Worm (Caenorhabditis elegans) whole organism, L3 larva: ENCODE data around the gene nsph-4.2.
A peak's percentile ranks its signal among the peaks of the same experiment; 100 is the strongest.

Experiments
- aly-2 ChIP-seq: fragments of 150-350 bp; optimal IDR thresholded peaks from 2 replicates; lab custom pipeline; 2014; ENCODE audit warnings: missing biosample characterization, missing genetic modification characterization
- ama-1 ChIP-seq: fragments of 150-350 bp; optimal IDR thresholded peaks from 2 replicates; lab custom pipeline; 2018
- ceh-28 ChIP-seq: fragments of 150-350 bp; optimal IDR thresholded peaks from 2 replicates; lab custom pipeline; 2014; ENCODE audit warnings: missing biosample characterization, missing genetic modification reagents, missing genetic modification characterization
- ceh-82 ChIP-seq: fragments of 150-350 bp; optimal IDR thresholded peaks from 2 replicates; lab custom pipeline; 2014; ENCODE audit warnings: missing biosample characterization, missing genetic modification characterization
- ceh-9 ChIP-seq: sonication (generic microtip); optimal IDR thresholded peaks from 2 replicates; lab custom pipeline; 2018; ENCODE audit warnings: missing biosample characterization, missing genetic modification characterization
- daf-12 ChIP-seq: fragments of 150-350 bp; optimal IDR thresholded peaks from 2 replicates; lab custom pipeline; 2014; ENCODE audit warnings: missing biosample characterization, missing genetic modification reagents, missing genetic modification characterization
- egl-27 ChIP-seq: sonication (generic microtip); optimal IDR thresholded peaks from 4 replicates; lab custom pipeline; 2017; ENCODE audit warnings: missing biosample characterization, missing genetic modification reagents, missing genetic modification characterization
- elt-1 ChIP-seq: fragments of 150-350 bp; optimal IDR thresholded peaks from 2 replicates; lab custom pipeline; 2014; ENCODE audit warnings: missing biosample characterization, missing genetic modification characterization
- elt-2 ChIP-seq: sonication (generic microtip); optimal IDR thresholded peaks from 2 replicates; lab custom pipeline; 2016; ENCODE audit warnings: missing genetic modification reagents, mild to moderate bottlenecking, missing genetic modification characterization, missing compliant biosample characterization
- elt-3 ChIP-seq, 3 experiments: fragments of 150-350 bp in 1 of 3; sonication (generic microtip) in 2 of 3; optimal IDR thresholded peaks; 2 replicates in 2 of 3; 4 replicates in 1 of 3; lab custom pipeline; 2014 to 2017; ENCODE audit warnings: missing biosample characterization in 3 of 3, missing genetic modification characterization in 3 of 3
- eor-1 ChIP-seq, 2 experiments: fragments of 150-350 bp; optimal IDR thresholded peaks; 2 replicates each; lab custom pipeline; 2014 to 2018; ENCODE audit warnings: missing biosample characterization in 2 of 2, missing genetic modification characterization in 2 of 2
- fkh-10 ChIP-seq: sonication (generic microtip); optimal IDR thresholded peaks from 2 replicates; lab custom pipeline; 2017; ENCODE audit warnings: missing biosample characterization, missing genetic modification reagents, missing genetic modification characterization
- hmg-11 ChIP-seq: sonication (generic microtip); optimal IDR thresholded peaks from 2 replicates; lab custom pipeline; 2016; ENCODE audit warnings: missing genetic modification characterization, missing compliant biosample characterization
- jun-1 ChIP-seq: fragments of 150-350 bp; optimal IDR thresholded peaks from 2 replicates; lab custom pipeline; 2014; ENCODE audit warnings: missing biosample characterization, missing genetic modification reagents, missing genetic modification characterization
- lin-39 ChIP-seq: fragments of 150-350 bp; optimal IDR thresholded peaks from 2 replicates; lab custom pipeline; 2018; ENCODE audit warnings: missing biosample characterization, missing genetic modification reagents, missing genetic modification characterization
- lsy-12 ChIP-seq: sonication (generic microtip); optimal IDR thresholded peaks from 2 replicates; lab custom pipeline; 2016; ENCODE audit warnings: mild to moderate bottlenecking, missing genetic modification characterization, missing compliant biosample characterization
- mdl-1 ChIP-seq: fragments of 150-350 bp; optimal IDR thresholded peaks from 2 replicates; lab custom pipeline; 2014; ENCODE audit warnings: missing biosample characterization, missing genetic modification characterization
- nhr-11 ChIP-seq: fragments of 150-350 bp; optimal IDR thresholded peaks from 2 replicates; lab custom pipeline; 2014; ENCODE audit warnings: missing biosample characterization, missing genetic modification characterization
- nhr-12 ChIP-seq: fragments of 150-350 bp; optimal IDR thresholded peaks from 2 replicates; lab custom pipeline; 2014; ENCODE audit warnings: missing biosample characterization, missing genetic modification characterization
- nhr-23 ChIP-seq: fragments of 150-350 bp; optimal IDR thresholded peaks from 2 replicates; lab custom pipeline; 2014; ENCODE audit warnings: missing biosample characterization, missing genetic modification reagents, missing genetic modification characterization
- nhr-25 ChIP-seq: sonication (generic microtip); optimal IDR thresholded peaks from 2 replicates; lab custom pipeline; 2017; ENCODE audit warnings: missing biosample characterization, missing genetic modification characterization
- nhr-28 ChIP-seq: fragments of 150-350 bp; optimal IDR thresholded peaks from 2 replicates; lab custom pipeline; 2014; ENCODE audit warnings: missing biosample characterization, missing genetic modification characterization
- nhr-43 ChIP-seq: sonication (generic microtip); optimal IDR thresholded peaks from 2 replicates; lab custom pipeline; 2016; ENCODE audit warnings: mild to moderate bottlenecking, missing genetic modification characterization, missing compliant biosample characterization; ENCODE audit not compliant: poor library complexity, severe bottlenecking
- nhr-76 ChIP-seq: fragments of 150-350 bp; sonication (generic microtip); optimal IDR thresholded peaks from 5 replicates; lab custom pipeline; 2014; ENCODE audit warnings: missing biosample characterization, missing genetic modification characterization
- nhr-77 ChIP-seq: fragments of 150-350 bp; optimal IDR thresholded peaks from 2 replicates; lab custom pipeline; 2014; ENCODE audit warnings: missing biosample characterization, missing genetic modification characterization
- pha-4 ChIP-seq: fragments of 150-350 bp; optimal IDR thresholded peaks from 2 replicates; lab custom pipeline; 2014; ENCODE audit warnings: missing biosample characterization, missing genetic modification reagents, missing genetic modification characterization
- pqm-1 ChIP-seq: fragments of 150-350 bp; optimal IDR thresholded peaks from 2 replicates; lab custom pipeline; 2017; ENCODE audit warnings: missing biosample characterization, missing genetic modification characterization, inconsistent platforms
- sea-2 ChIP-seq: fragments of 150-350 bp; sonication (generic microtip); optimal IDR thresholded peaks from 4 replicates; lab custom pipeline; 2014; ENCODE audit warnings: missing biosample characterization, missing genetic modification reagents, missing genetic modification characterization
- skn-1 ChIP-seq: fragments of 150-350 bp; optimal IDR thresholded peaks from 2 replicates; lab custom pipeline; 2014; ENCODE audit warnings: missing biosample characterization, missing genetic modification characterization
- snpc-4 ChIP-seq: fragments of 150-350 bp; optimal IDR thresholded peaks from 2 replicates; lab custom pipeline; 2014; ENCODE audit warnings: missing biosample characterization, missing genetic modification characterization
- tbx-2 ChIP-seq: sonication (generic microtip); optimal IDR thresholded peaks from 2 replicates; lab custom pipeline; 2016; ENCODE audit warnings: mild to moderate bottlenecking, missing genetic modification characterization, missing compliant biosample characterization
- unc-39 ChIP-seq: sonication (generic microtip); optimal IDR thresholded peaks from 4 replicates; lab custom pipeline; 2017; ENCODE audit warnings: missing biosample characterization, missing genetic modification characterization
- unc-62 ChIP-seq: fragments of 150-350 bp; sonication (generic microtip); optimal IDR thresholded peaks from 4 replicates; lab custom pipeline; 2014; ENCODE audit warnings: missing biosample characterization, missing genetic modification reagents, missing genetic modification characterization
- ztf-4 ChIP-seq: fragments of 150-350 bp; optimal IDR thresholded peaks from 2 replicates; lab custom pipeline; 2014; ENCODE audit warnings: missing biosample characterization, missing genetic modification characterization

Gene nsph-4.2

ce11 chrIV:5210606-5211005, 8.0 kb upstream of the nsph-4.2 start:
- TF ChIP-seq sea-2 (GFP tag; lab: Kevin White, UChicago), result no peak
- no peak for TF ChIP-seq fkh-10 (GFP tag; lab: Kevin White, UChicago)
- TF ChIP-seq elt-2 (tag; lab: Kevin White, UChicago), result no peak
- no peak for TF ChIP-seq ceh-82 (tag; lab: Kevin White, UChicago)
- TF ChIP-seq egl-27, result no peak
- no peak for TF ChIP-seq skn-1
- TF ChIP-seq ceh-28 (tag; lab: Kevin White, UChicago), result no peak
- no peak for TF ChIP-seq ceh-9 (tag; lab: Kevin White, UChicago)
- no peak for TF ChIP-seq lin-39 (tag; lab: Kevin White, UChicago)
- no peak for TF ChIP-seq elt-3 (tag; optimal IDR thresholded peaks at IDR 0.05; lab: Kevin White, UChicago)
- no peak for TF ChIP-seq eor-1 (tag; optimal IDR thresholded peaks at IDR 0.05; lab: Kevin White, UChicago)
- TF ChIP-seq nhr-28 (tag; lab: Kevin White, UChicago), result no peak
- no peak for TF ChIP-seq aly-2
- no peak for TF ChIP-seq nhr-43 (tag; lab: Kevin White, UChicago)
- TF ChIP-seq daf-12, result no peak
- TF ChIP-seq nhr-25, result no peak
- TF ChIP-seq unc-39, result no peak
- TF ChIP-seq ama-1 (lab: Kevin White, UChicago), result no peak
- no peak for TF ChIP-seq mdl-1 (tag; lab: Kevin White, UChicago)
- no peak for TF ChIP-seq nhr-76
- TF ChIP-seq, all 47 proteins: peak for 0

- TF ChIP-seq elt-2 (tag; lab: Kevin White, UChicago), result no peak
- TF ChIP-seq jun-1 (tag; lab: Kevin White, UChicago), result no peak
- no peak for TF ChIP-seq aly-2
- TF ChIP-seq ceh-9 (tag; lab: Kevin White, UChicago), result no peak
- no peak for TF ChIP-seq nhr-11
- TF ChIP-seq mdl-1 (tag; lab: Kevin White, UChicago), result no peak
- TF ChIP-seq unc-39, result no peak
- TF ChIP-seq tbx-2 (tag; lab: Kevin White, UChicago), result no peak
- no peak for TF ChIP-seq ceh-82 (tag; lab: Kevin White, UChicago)
Measured at ce11 chrIV:5215092-5215491, 3.5 kb upstream of the nsph-4.2 start, which contains the start of gene Y59E9AL.4. Gene Y59E9AL.4, minus strand, starts transcription at chrIV:5215192.

- TF ChIP-seq nhr-23 (tag; lab: Kevin White, UChicago) (peak; percentile 82), nhr-25 (peak; percentile 66), ceh-9 (tag; lab: Kevin White, UChicago) (no peak)
Measured at ce11 chrIV:5216349-5216748, 2.2 kb upstream of the nsph-4.2 start.

- TF ChIP-seq ztf-4 (tag; lab: Kevin White, UChicago), result no peak
- no peak for TF ChIP-seq fkh-10 (GFP tag; lab: Kevin White, UChicago)
- no peak for TF ChIP-seq snpc-4
- TF ChIP-seq unc-62, result no peak
- TF ChIP-seq ceh-82 (tag; lab: Kevin White, UChicago), result no peak
- no peak for TF ChIP-seq unc-39
- TF ChIP-seq nhr-12, result no peak
- TF ChIP-seq ceh-9 (tag; lab: Kevin White, UChicago), result no peak
- TF ChIP-seq nhr-25, result no peak
- TF ChIP-seq jun-1 (tag; lab: Kevin White, UChicago), result no peak
- no peak for TF ChIP-seq elt-1 (tag; lab: Kevin White, UChicago)
- no peak for TF ChIP-seq hmg-11 (tag; lab: Kevin White, UChicago)
Measured at ce11 chrIV:5221721-5222120, 3.1 kb downstream of the nsph-4.2 start.

ce11 chrIV:5224238-5224637, 5.6 kb downstream of the nsph-4.2 start, which contains the start of gene Y59E9AL.8:
Gene Y59E9AL.8, minus strand, starts transcription at chrIV:5224338.
- no peak for TF ChIP-seq elt-2 (tag; lab: Kevin White, UChicago)
- no peak for TF ChIP-seq pqm-1 (tag; lab: Kevin White, UChicago)
- TF ChIP-seq mdl-1 (tag; lab: Kevin White, UChicago), result no peak
- no peak for TF ChIP-seq ceh-9 (tag; lab: Kevin White, UChicago)
- TF ChIP-seq jun-1 (tag; lab: Kevin White, UChicago), result no peak
- TF ChIP-seq lsy-12 (tag; lab: Kevin White, UChicago), result no peak
- TF ChIP-seq snpc-4, result no peak
- no peak for TF ChIP-seq nhr-28 (tag; lab: Kevin White, UChicago)
- no peak for TF ChIP-seq unc-62
- no peak for TF ChIP-seq elt-3 (tag; optimal IDR thresholded peaks at IDR 0.05; lab: Kevin White, UChicago)
- no peak for TF ChIP-seq nhr-23 (tag; lab: Kevin White, UChicago)
- TF ChIP-seq ceh-82 (tag; lab: Kevin White, UChicago), result no peak
- no peak for TF ChIP-seq nhr-77 (tag; lab: Kevin White, UChicago)
- no peak for TF ChIP-seq pha-4
- no peak for TF ChIP-seq lin-39 (tag; lab: Kevin White, UChicago)
